Worm (Caenorhabditis elegans) whole organism, L4/young adult: ENCODE measurements around the gene C34C12.9.

Source experiments
- W03F9.2 ChIP-seq: fragments of 150-350 bp; optimal IDR thresholded peaks from 2 replicates; lab custom pipeline; 2014; ENCODE audit warnings: missing biosample characterization, missing genetic modification characterization
- dao-5 ChIP-seq: sonication (generic microtip); optimal IDR thresholded peaks from 2 replicates; lab custom pipeline; 2016; ENCODE audit warnings: missing genotype, missing genetic modification characterization, moderate library complexity, missing compliant biosample characterization
- him-1 ChIP-seq: sonication (generic microtip); optimal IDR thresholded peaks from 2 replicates; lab custom pipeline; 2016; ENCODE audit warnings: missing genotype, missing genetic modification reagents, missing genetic modification characterization, missing compliant biosample characterization

DNA sequence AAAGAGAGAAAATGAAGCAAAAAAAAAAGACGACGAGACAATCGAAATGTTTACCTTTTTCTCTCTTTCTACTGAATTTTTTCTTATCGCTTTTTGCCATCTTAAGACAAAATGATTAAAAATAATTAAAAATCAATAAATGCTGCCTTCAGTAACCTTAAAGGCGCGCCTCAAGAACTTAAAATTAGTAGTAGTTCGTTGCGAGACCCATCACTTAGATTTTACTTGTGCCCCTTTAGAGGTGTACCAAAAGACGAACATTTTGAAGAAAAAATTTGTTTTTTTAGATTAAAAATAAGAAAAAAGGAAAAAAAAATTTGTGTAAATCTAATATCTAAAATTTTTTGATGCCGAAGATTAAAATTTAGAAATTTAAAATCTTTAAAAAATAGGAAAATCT, 4.3 kb downstream of the C34C12.9 start:
- TF ChIP-seq dao-5 (tag; lab: Kevin White, UChicago) (no peak), W03F9.2 (no peak), him-1 (no peak)
